Fruit fly (Drosophila melanogaster): ENCODE measurements around the gene CG1105.
A peak's percentile ranks its signal among the peaks of the same experiment; 100 is the strongest.

Gene CG1105

DNA sequence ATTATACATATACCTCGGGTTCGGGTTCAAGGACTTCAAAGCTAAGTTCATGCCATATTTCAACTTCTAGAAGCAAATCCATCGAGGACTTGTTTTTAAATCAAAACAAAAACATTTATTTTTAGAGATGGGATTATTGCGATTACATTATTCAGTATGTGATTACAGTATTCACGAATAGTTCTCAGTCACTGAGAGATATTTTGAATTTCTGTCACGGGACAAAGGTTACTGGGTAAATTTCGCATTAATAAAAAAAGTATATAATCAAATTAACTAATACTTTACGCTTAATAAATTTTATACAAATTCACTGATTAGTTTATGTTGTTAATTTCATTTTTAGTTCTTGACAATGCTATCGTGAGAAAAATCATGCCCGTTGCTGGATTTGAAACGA lies 26.7 kb upstream of the CG1105 start:
- TF ChIP-seq fru (GFP tag; optimal IDR thresholded peaks at IDR 0.05) (no peak), Hr83 (GFP tag; optimal IDR thresholded peaks at IDR 0.05; ENCODE audit: poor library complexity, severe bottlenecking) (peak; percentile 11), psq (GFP tag; optimal IDR thresholded peaks at IDR 0.05) (no peak), brk (GFP tag; optimal IDR thresholded peaks at IDR 0.05) (peak; percentile 8), Hnf4 (GFP tag; optimal IDR thresholded peaks at IDR 0.05) (no peak), sage (GFP tag; optimal IDR thresholded peaks at IDR 0.05) (no peak), ey (GFP tag; optimal IDR thresholded peaks at IDR 0.05) (peak; percentile 9), h (GFP tag; optimal IDR thresholded peaks at IDR 0.05) (no peak), Mio (GFP tag; optimal IDR thresholded peaks at IDR 0.05) (no peak), woc (GFP tag; optimal IDR thresholded peaks at IDR 0.05) (peak; percentile 10), Myc (optimal IDR thresholded peaks at IDR 0.05) (no peak), Sp1 (GFP tag; optimal IDR thresholded peaks at IDR 0.05) (no peak), foxo (GFP tag; optimal IDR thresholded peaks at IDR 0.05) (peak in 1 of 2 experiments; percentile 18), dmrt93B (GFP tag; optimal IDR thresholded peaks at IDR 0.05) (no peak), tai (GFP tag; optimal IDR thresholded peaks at IDR 0.05) (no peak), HLH106 (tag; optimal IDR thresholded peaks at IDR 0.05) (peak; percentile 46), br (GFP tag; optimal IDR thresholded peaks at IDR 0.05) (no peak), OdsH (GFP tag; optimal IDR thresholded peaks at IDR 0.05) (no peak)

DNA sequence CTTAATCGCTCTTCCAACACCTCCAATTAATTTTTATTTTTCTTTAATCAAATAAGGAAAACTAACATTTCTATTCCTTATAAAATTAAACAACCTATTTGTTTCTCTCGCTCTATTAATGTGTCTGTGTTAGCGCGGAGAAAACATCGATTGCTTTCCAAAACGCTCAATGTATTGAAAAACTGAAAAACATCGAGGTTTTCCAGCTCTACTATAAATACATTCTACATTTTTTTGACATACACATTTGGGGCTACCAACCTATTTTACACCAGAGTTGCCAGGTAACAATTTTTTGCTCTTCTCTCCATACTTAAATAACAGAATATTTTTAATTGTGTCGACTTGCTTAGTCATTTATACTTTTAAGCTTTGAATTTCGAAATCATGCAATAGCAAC lies 25.0 kb upstream of the CG1105 start:
- TF ChIP-seq tai (GFP tag; optimal IDR thresholded peaks at IDR 0.05) (no peak), Hnf4 (GFP tag; optimal IDR thresholded peaks at IDR 0.05) (no peak), CG9705 (GFP tag; optimal IDR thresholded peaks at IDR 0.05) (no peak)

DNA sequence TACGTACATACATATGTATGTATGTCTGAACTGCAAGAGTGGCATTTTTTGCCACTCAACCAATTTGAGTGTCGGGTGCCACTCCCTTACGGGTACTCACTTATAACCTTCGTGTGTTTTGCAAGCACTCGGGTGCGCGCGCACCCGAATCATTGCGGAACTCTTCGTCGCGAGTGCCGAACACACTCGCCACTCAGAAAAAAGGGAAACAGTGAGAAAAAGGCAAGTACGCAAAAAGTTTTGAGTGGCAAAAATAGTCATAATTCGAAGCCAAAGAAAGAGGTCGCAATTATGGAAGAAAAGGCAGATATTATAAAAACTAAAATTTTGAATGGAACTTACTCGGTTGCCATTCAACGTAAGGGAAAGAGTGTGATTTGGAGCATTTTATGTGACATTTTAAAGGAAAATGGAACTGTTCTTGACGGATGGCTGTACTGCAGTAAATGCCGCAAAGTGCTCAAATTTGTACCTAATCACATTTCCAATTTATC lies 23.4 kb upstream of the CG1105 start:
- TF ChIP-seq foxo (GFP tag; optimal IDR thresholded peaks at IDR 0.05) (peak in 1 of 2 experiments; percentile 20), GATAd (GFP tag; optimal IDR thresholded peaks at IDR 0.05) (no peak), fru (GFP tag; optimal IDR thresholded peaks at IDR 0.05) (peak; percentile 40), ey (GFP tag; optimal IDR thresholded peaks at IDR 0.05) (peak; percentile 36), rgr (GFP tag; optimal IDR thresholded peaks at IDR 0.05) (peak; percentile 33), woc (GFP tag; optimal IDR thresholded peaks at IDR 0.05) (peak; percentile 29), brk (GFP tag; optimal IDR thresholded peaks at IDR 0.05) (peak; percentile 6), Hr78 (GFP tag; optimal IDR thresholded peaks at IDR 0.05) (no peak), Hr83 (GFP tag; optimal IDR thresholded peaks at IDR 0.05; ENCODE audit: poor library complexity, severe bottlenecking) (peak; percentile 53), pan (optimal IDR thresholded peaks at IDR 0.05) (peak; percentile 40), dl (GFP tag; optimal IDR thresholded peaks at IDR 0.05; ENCODE audit: insufficient read depth in 1 of 2, partially characterized antibody in 2 of 2) (no peak), h (GFP tag; optimal IDR thresholded peaks at IDR 0.05) (peak; percentile 75), Abd-B (GFP tag; optimal IDR thresholded peaks at IDR 0.05) (no peak), usp (GFP tag; optimal IDR thresholded peaks at IDR 0.05) (no peak), Rel (GFP tag; optimal IDR thresholded peaks at IDR 0.05) (no peak), Rel (tag; optimal IDR thresholded peaks at IDR 0.05) (peak; percentile 57), N (GFP tag; optimal IDR thresholded peaks at IDR 0.05) (no peak), Mio (GFP tag; optimal IDR thresholded peaks at IDR 0.05) (no peak)

DNA sequence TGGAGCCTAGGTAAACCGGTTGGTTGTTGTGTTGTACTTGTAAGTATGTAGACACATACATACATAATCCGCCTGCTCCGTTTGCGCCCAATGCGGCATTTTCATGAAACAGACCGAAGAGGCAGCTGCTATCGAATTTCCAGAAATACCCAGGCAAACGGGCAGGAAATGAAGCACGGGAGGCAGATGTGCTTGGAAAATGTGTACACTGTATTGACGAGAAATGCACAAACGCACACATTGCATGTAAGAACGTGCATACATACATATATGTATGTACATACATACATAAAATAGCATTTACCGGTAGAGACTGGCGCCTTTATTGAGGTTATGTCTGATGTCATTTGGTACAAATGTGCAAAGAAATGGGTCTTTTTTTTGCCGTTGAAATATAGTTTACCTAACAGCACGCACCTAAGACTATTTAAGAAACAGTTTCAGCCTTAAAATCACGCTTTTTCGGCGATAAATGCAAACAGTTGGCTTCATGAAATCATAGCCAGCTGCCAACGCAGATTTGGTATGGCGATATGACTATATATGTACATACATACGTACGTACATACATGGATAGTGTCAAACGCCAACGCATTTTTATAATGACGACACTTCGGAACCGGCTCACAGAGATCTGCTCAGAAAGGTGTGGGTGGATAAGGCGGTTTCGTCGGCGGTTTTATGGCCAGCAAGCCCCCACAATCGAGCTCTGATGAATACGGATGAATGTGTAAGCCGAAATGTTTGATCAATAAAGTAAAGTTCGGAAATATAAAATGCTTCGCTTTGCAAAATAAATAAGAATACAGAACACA lies 22.8 kb upstream of the CG1105 start:
- no peak for TF ChIP-seq Vsx2 (GFP tag; optimal IDR thresholded peaks at IDR 0.05; ENCODE audit: partially characterized antibody)
- no peak for TF ChIP-seq br (GFP tag; optimal IDR thresholded peaks at IDR 0.05)
- no peak for TF ChIP-seq dsf (GFP tag; optimal IDR thresholded peaks at IDR 0.05; ENCODE audit: borderline replicate concordance)
- TF ChIP-seq brk (GFP tag; optimal IDR thresholded peaks at IDR 0.05) = no peak
- TF ChIP-seq HLH106 (tag; optimal IDR thresholded peaks at IDR 0.05) = peak; percentile 10
- no peak for TF ChIP-seq fru (GFP tag; optimal IDR thresholded peaks at IDR 0.05)
- no peak for TF ChIP-seq Rel (GFP tag; optimal IDR thresholded peaks at IDR 0.05)
- TF ChIP-seq Rel (tag; optimal IDR thresholded peaks at IDR 0.05) = peak; percentile 17

Measured in whole organism, wandering third instar larva.